Worm (Caenorhabditis elegans): Measurements from ENCODE around the gene F28A12.3.

ce11 chrV:8594105-8594964 lies 46.8 kb downstream of the F28A12.3 start, which contains the start of gene tag-196:
- TF ChIP-seq him-1 (tag; optimal IDR thresholded peaks at IDR 0.05) (no peak), W03F9.2 (tag; optimal IDR thresholded peaks at IDR 0.05) (no peak), dao-5 (tag; optimal IDR thresholded peaks at IDR 0.05) (no peak)

All from whole organism, L4/young adult.